Worm (Caenorhabditis elegans) whole organism, early embryonic: ENCODE data around the gene F40F8.11.

Experiments used
- ama-1 ChIP-seq: fragments of 150-350 bp; optimal IDR thresholded peaks from 2 replicates; lab custom pipeline; 2014
- ceh-13 ChIP-seq: fragments of 200-800 bp; sonication (Bioruptor generic); optimal IDR thresholded peaks from 2 replicates; lab custom pipeline; 2018; ENCODE audit warnings: mild to moderate bottlenecking, missing genetic modification characterization, missing compliant biosample characterization

- no peak for TF ChIP-seq ceh-13
- no peak for TF ChIP-seq ama-1
These were observed 3.4 kb downstream of the F40F8.11 start, which contains the start of gene F40F8.3 for ce11 chrII:11128989-11129388.
